Worm (Caenorhabditis elegans) whole organism, late embryonic: ENCODE data around the gene ril-1.
A peak's percentile ranks its signal among the peaks of the same experiment; 100 is the strongest.

Source experiments
- C38D4.7 ChIP-seq: fragments of 200-800 bp; sonication (Bioruptor generic); optimal IDR thresholded peaks from 2 replicates; lab custom pipeline; 2018; ENCODE audit warnings: mild to moderate bottlenecking, missing genetic modification characterization, moderate library complexity, missing compliant biosample characterization
- K09A11.1 ChIP-seq: sonication (generic microtip); optimal IDR thresholded peaks from 2 replicates; lab custom pipeline; 2017; ENCODE audit warnings: antibody characterized with exemption, mild to moderate bottlenecking, missing genetic modification characterization, missing compliant biosample characterization; ENCODE audit not compliant: insufficient read depth
- ahr-1 ChIP-seq: sonication (generic microtip); optimal IDR thresholded peaks from 2 replicates; lab custom pipeline; 2016; ENCODE audit warnings: missing genetic modification characterization, missing compliant biosample characterization
- ama-1 ChIP-seq: fragments of 150-350 bp; optimal IDR thresholded peaks from 2 replicates; lab custom pipeline; 2014
- ceh-2 ChIP-seq: sonication (generic microtip); optimal IDR thresholded peaks from 2 replicates; lab custom pipeline; 2016; ENCODE audit warnings: missing genotype, missing genetic modification characterization, missing compliant biosample characterization
- ceh-24 ChIP-seq: sonication (generic microtip); optimal IDR thresholded peaks from 2 replicates; lab custom pipeline; 2016; ENCODE audit warnings: mild to moderate bottlenecking, missing genetic modification characterization, missing compliant biosample characterization
- ceh-45 ChIP-seq: fragments of 200-800 bp; sonication (Bioruptor generic); IDR thresholded peaks from 2 replicates; pipeline ENCODE4 v1.3.6; 2022; ENCODE audit warnings: missing genetic modification reagents, missing genetic modification characterization, missing compliant biosample characterization
- ceh-48 ChIP-seq: sonication (generic microtip); optimal IDR thresholded peaks from 2 replicates; lab custom pipeline; 2016; ENCODE audit warnings: missing genetic modification characterization, inconsistent platforms, missing compliant biosample characterization
- ceh-6 ChIP-seq: fragments of 200-800 bp; sonication (Bioruptor generic); optimal IDR thresholded peaks from 2 replicates; lab custom pipeline; 2018; ENCODE audit warnings: mild to moderate bottlenecking, missing genetic modification characterization, missing compliant biosample characterization
- elt-2 ChIP-seq: sonication (generic microtip); optimal IDR thresholded peaks from 2 replicates; lab custom pipeline; 2016; ENCODE audit warnings: missing genetic modification reagents, missing genetic modification characterization, missing compliant biosample characterization
- elt-4 ChIP-seq: sonication (generic microtip); optimal IDR thresholded peaks from 2 replicates; lab custom pipeline; 2016; ENCODE audit warnings: missing genetic modification characterization, missing compliant biosample characterization
- fax-1 ChIP-seq: sonication (generic microtip); optimal IDR thresholded peaks from 2 replicates; lab custom pipeline; 2016; ENCODE audit warnings: missing genotype, missing genetic modification characterization, missing compliant biosample characterization
- fkh-10 ChIP-seq: fragments of 150-350 bp; optimal IDR thresholded peaks from 2 replicates; lab custom pipeline; 2014; ENCODE audit warnings: missing biosample characterization, missing genetic modification reagents, missing genetic modification characterization
- gmeb-2 ChIP-seq: sonication (generic microtip); optimal IDR thresholded peaks from 2 replicates; lab custom pipeline; 2016; ENCODE audit warnings: missing genetic modification characterization, inconsistent platforms, missing compliant biosample characterization
- hlh-13 ChIP-seq: fragments of 200-800 bp; sonication (Bioruptor generic); optimal IDR thresholded peaks from 2 replicates; lab custom pipeline; 2018; ENCODE audit warnings: mild to moderate bottlenecking, missing genetic modification characterization, missing compliant biosample characterization
- hlh-15 ChIP-seq: sonication (generic microtip); optimal IDR thresholded peaks from 2 replicates; lab custom pipeline; 2016; ENCODE audit warnings: missing genetic modification characterization, missing compliant biosample characterization
- hlh-8 ChIP-seq: sonication (generic microtip); optimal IDR thresholded peaks from 2 replicates; lab custom pipeline; 2016; ENCODE audit warnings: missing genotype, missing genetic modification characterization, missing compliant biosample characterization
- lim-6 ChIP-seq: sonication (generic microtip); optimal IDR thresholded peaks from 2 replicates; lab custom pipeline; 2016; ENCODE audit warnings: missing genetic modification characterization, missing compliant biosample characterization
- lin-11 ChIP-seq: fragments of 200-800 bp; sonication (Bioruptor generic); optimal IDR thresholded peaks from 2 replicates; lab custom pipeline; 2018; ENCODE audit warnings: mild to moderate bottlenecking, missing genetic modification characterization, missing compliant biosample characterization
- madf-2 ChIP-seq: sonication (generic microtip); optimal IDR thresholded peaks from 2 replicates; lab custom pipeline; 2017; ENCODE audit warnings: missing genetic modification characterization, missing compliant biosample characterization
- nhr-11 ChIP-seq: fragments of 150-350 bp; optimal IDR thresholded peaks from 2 replicates; lab custom pipeline; 2014; ENCODE audit warnings: missing biosample characterization, missing genetic modification characterization
- npax-4 ChIP-seq: sonication (generic microtip); optimal IDR thresholded peaks from 2 replicates; lab custom pipeline; 2016; ENCODE audit warnings: missing genetic modification characterization, missing compliant biosample characterization
- odd-2 ChIP-seq: sonication (generic microtip); optimal IDR thresholded peaks from 2 replicates; lab custom pipeline; 2017; ENCODE audit warnings: antibody characterized with exemption, mild to moderate bottlenecking, missing genetic modification characterization, missing compliant biosample characterization
- pat-9 ChIP-seq: fragments of 200-800 bp; sonication (Bioruptor generic); optimal IDR thresholded peaks from 2 replicates; lab custom pipeline; 2018; ENCODE audit warnings: mild to moderate bottlenecking, missing genetic modification characterization, moderate library complexity, missing compliant biosample characterization
- pax-1 ChIP-seq: fragments of 150-350 bp; optimal IDR thresholded peaks from 2 replicates; lab custom pipeline; 2014; ENCODE audit warnings: missing biosample characterization, missing genetic modification characterization
- pha-2 ChIP-seq: sonication (generic microtip); optimal IDR thresholded peaks from 2 replicates; lab custom pipeline; 2017; ENCODE audit warnings: mild to moderate bottlenecking, missing genetic modification characterization, missing compliant biosample characterization
- pqm-1 ChIP-seq: sonication (generic microtip); optimal IDR thresholded peaks from 2 replicates; lab custom pipeline; 2016; ENCODE audit warnings: missing genetic modification characterization, missing compliant biosample characterization
- pros-1 ChIP-seq: fragments of 150-350 bp; optimal IDR thresholded peaks from 2 replicates; lab custom pipeline; 2014; ENCODE audit warnings: missing biosample characterization, missing genetic modification reagents, missing genetic modification characterization
- syd-9 ChIP-seq: sonication (generic microtip); optimal IDR thresholded peaks from 2 replicates; lab custom pipeline; 2016; ENCODE audit warnings: mild to moderate bottlenecking, missing genetic modification characterization, moderate library complexity, missing compliant biosample characterization
- tbx-2 ChIP-seq: sonication (generic microtip); optimal IDR thresholded peaks from 2 replicates; lab custom pipeline; 2016; ENCODE audit warnings: missing genetic modification characterization, missing compliant biosample characterization
- unc-42 ChIP-seq: sonication (generic microtip); optimal IDR thresholded peaks from 2 replicates; lab custom pipeline; 2016; ENCODE audit warnings: missing genotype, missing genetic modification characterization, missing compliant biosample characterization
- ztf-16 ChIP-seq: sonication (generic microtip); optimal IDR thresholded peaks from 2 replicates; lab custom pipeline; 2017; ENCODE audit warnings: missing genetic modification characterization, missing compliant biosample characterization

ril-1 gene

DNA sequence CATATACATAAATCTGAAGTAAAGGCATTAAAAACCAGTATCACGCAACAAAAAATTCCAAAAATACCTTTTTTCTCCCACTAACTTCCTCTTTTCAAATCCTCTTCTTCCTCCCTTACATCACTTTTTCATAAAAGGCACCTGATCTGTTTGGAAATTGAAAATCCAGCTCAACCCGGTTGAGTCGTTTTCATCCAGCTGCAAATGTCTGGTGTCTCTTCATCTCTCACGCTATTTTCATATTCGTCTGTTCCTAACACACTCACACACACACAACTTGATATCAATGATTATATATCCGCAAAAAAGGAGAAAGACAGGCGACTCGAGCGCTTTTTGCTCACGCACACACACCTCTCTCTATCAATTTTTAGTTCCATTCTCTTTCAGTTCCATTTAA, 8.4 kb upstream of the ril-1 start:
- TF ChIP-seq hlh-13 (no peak), pax-1 (no peak), fax-1 (tag; lab: Kevin White, UChicago) (no peak)
- TF ChIP-seq, all 69 proteins: peak for 0

DNA sequence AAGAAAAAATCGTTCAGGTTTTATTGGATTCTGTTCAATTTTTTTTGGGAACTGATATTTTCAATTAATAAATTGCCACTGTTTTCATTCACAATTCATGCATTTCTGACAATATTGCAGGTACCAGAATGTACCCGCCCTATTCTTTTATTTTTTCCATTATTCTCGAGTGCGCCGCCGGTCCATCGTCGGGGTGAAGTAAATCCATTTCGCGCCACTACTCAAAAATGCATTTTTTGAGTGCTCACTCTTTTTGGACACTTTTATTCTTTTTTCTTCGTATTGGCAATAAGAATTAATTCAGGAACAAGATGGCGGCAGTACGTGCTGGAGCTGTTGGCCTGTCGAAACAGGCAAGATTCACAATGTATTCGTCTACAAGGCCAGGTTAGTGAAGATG, 6.9 kb upstream of the ril-1 start, which contains the start of gene kcnl-4:
TSS of gene kcnl-4 (plus strand) at position 301 of the 400 bp plus-strand sequence.
- TF ChIP-seq pax-1, result no peak
- TF ChIP-seq ceh-24, result no peak
- no peak for TF ChIP-seq ama-1 (lab: Kevin White, UChicago)
- TF ChIP-seq pat-9, result no peak
- no peak for TF ChIP-seq unc-42 (tag; lab: Kevin White, UChicago)
- no peak for TF ChIP-seq C38D4.7 (GFP tag; lab: Kevin White, UChicago)
- TF ChIP-seq npax-4, result no peak
- no peak for TF ChIP-seq ceh-6
- TF ChIP-seq hlh-8 (tag; lab: Kevin White, UChicago), result no peak
- TF ChIP-seq syd-9, result no peak

DNA sequence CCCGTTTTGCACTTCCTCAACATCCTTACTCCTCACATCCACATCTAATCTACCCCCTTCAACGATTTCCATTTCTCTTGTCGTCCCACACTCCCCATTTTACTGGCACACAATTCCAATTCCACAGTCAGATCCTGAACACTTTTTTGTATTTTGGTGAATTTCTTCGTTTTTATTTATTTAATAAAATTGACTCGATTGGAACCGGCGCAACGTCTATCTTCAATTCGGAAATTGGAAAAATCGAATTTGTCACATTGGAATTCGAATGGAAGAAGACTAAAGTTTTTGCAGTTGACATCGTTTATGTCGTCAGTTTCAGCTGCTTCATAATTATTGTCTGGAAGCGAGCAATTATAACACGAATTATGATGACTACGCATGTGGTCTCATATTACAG, 3.3 kb upstream of the ril-1 start:
- no peak for TF ChIP-seq tbx-2 (tag; lab: Kevin White, UChicago)
- no peak for TF ChIP-seq syd-9
- TF ChIP-seq fkh-10 (GFP tag; lab: Kevin White, UChicago), result no peak
- TF ChIP-seq unc-42 (tag; lab: Kevin White, UChicago), result peak; percentile 65
- TF ChIP-seq madf-2 (tag; lab: Kevin White, UChicago), result no peak
- TF ChIP-seq ahr-1, result no peak
- no peak for TF ChIP-seq elt-4 (tag; lab: Kevin White, UChicago)

DNA sequence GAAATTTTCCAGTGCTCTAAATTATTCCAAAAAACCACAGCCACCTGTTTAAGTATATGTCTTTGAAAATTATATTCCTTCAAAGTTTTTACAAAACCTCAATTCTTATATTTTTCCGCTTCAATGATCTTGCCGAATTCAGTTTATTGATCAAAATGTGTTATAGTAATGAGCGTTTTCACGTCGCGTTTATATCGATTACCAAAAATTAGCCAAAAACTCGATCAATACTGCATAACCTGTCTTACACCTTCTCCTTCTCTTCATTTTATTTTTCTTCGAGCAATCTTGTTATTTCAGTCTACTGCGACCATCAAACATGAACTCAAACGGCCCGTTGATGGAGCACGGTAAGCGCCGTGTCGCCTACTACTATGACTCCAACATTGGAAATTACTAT, 1.2 kb upstream of the ril-1 start, which contains the start of gene hda-1:
TSS of gene hda-1 (plus strand) at position 301 of the 400 bp plus-strand sequence.
- TF ChIP-seq pros-1 (tag; lab: Kevin White, UChicago) (no peak), lim-6 (no peak), elt-2 (no peak), fax-1 (tag; lab: Kevin White, UChicago) (no peak), lin-11 (tag; lab: Kevin White, UChicago) (no peak), hlh-15 (tag; lab: Kevin White, UChicago) (no peak), pha-2 (tag; lab: Kevin White, UChicago) (no peak), ceh-48 (no peak), K09A11.1 (tag; lab: Kevin White, UChicago) (no peak), ama-1 (lab: Kevin White, UChicago) (no peak), tbx-2 (tag; lab: Kevin White, UChicago) (no peak), pqm-1 (tag; lab: Kevin White, UChicago) (no peak), nhr-11 (tag; lab: Kevin White, UChicago) (no peak), ztf-16 (tag; lab: Kevin White, UChicago) (no peak)

DNA sequence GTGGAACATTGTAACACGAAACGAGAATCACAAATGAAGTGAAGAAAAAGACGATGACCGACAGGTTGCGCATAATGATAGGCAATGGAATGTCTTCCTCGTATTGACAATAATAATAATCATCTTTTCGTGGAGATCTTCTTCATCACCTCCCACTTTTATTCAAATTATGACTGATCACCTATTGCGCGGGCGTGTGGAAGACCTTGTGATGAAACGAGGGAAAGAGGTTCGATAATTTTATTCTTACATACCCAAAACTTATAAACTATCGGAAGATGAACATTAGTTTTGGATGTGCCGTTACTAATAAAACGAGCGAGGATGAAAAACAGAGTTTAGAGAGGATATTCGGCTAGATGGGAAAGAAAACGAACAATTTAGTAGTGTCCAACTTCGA, 824 bp downstream of the ril-1 start, which contains the start of gene C53A5.2:
TSS of gene C53A5.2 (minus strand) at position 101 of the 400 bp plus-strand sequence.
- TF ChIP-seq gmeb-2, result no peak

DNA sequence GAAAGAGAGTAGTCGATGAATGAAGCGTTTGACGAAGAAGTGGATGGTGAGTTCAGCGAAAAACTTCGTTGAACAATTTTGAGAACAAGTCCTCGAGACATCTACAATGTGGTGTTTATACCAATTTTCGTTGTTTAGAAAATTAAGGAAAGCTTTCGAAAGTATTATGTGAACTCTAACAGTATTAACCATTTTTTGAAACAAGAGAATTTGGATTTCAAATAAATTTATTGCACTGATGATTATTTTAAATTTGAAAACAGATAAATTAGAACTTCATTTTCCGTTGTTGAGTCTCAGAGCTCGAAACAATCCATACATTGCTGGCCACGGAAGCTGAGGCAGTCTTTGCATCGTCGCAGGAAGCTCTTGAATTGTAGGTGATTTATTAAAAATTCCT, 1.4 kb downstream of the ril-1 start, which contains the start of gene C53A5.16:
TSS of gene C53A5.16 (minus strand) at position 101 of the 400 bp plus-strand sequence.
- TF ChIP-seq odd-2 (tag; lab: Kevin White, UChicago) (no peak), elt-4 (tag; lab: Kevin White, UChicago) (no peak), ceh-2 (tag; lab: Kevin White, UChicago) (no peak), ceh-45 (GFP tag; lab: Robert Waterston, UW) (no peak)
